Fruit fly (Drosophila melanogaster): Measurements from ENCODE around the gene Alg11.
A peak's percentile ranks its signal among the peaks of the same experiment; 100 is the strongest.

Alg11 gene

DNA sequence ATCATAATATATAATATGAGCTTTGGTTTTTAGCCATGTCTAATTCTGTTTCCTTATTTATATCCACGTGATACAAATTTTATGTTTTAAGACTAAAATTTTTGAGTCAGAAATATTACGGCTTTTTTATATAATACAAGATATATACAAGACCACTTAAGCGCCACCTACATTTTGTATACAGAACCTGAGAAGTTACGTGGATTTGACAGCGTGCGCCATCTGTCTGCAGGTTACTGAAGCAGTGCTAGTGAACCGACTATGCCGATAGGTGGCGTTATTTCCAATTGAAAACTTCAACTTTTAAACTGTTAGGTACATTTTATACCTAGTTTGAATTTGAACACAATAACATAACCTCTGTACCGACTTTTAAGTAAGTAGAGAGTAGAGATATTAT, 27.2 kb downstream of the Alg11 start (continued):
- no peak for TF ChIP-seq CG10669 (GFP tag; optimal IDR thresholded peaks at IDR 0.05)
- peak; percentile 69 for TF ChIP-seq cyc (GFP tag; optimal IDR thresholded peaks at IDR 0.05)
- TF ChIP-seq CG10631 (GFP tag; optimal IDR thresholded peaks at IDR 0.05): peak; percentile 16
- no peak for TF ChIP-seq Lpt (GFP tag; optimal IDR thresholded peaks at IDR 0.05)
- TF ChIP-seq ss (GFP tag; optimal IDR thresholded peaks at IDR 0.05): no peak
- TF ChIP-seq esn (GFP tag; optimal IDR thresholded peaks at IDR 0.05): peak; percentile 69
- TF ChIP-seq CG4318 (GFP tag; optimal IDR thresholded peaks at IDR 0.05): no peak
- no peak for TF ChIP-seq fd59A (GFP tag; optimal IDR thresholded peaks at IDR 0.05)
- TF ChIP-seq CG16779 (tag; optimal IDR thresholded peaks at IDR 0.05): no peak
- TF ChIP-seq CG11294 (GFP tag; IDR thresholded peaks at IDR 0.05): no peak
- TF ChIP-seq spab (GFP tag; optimal IDR thresholded peaks at IDR 0.05): no peak
- TF ChIP-seq Hr4 (GFP tag; optimal IDR thresholded peaks at IDR 0.05): peak; percentile 35
- TF ChIP-seq CG8319 (GFP tag; optimal IDR thresholded peaks at IDR 0.05): no peak
- TF ChIP-seq CG6163 (GFP tag; IDR thresholded peaks at IDR 0.05): no peak
- peak; percentile 79 for TF ChIP-seq CG31627 (GFP tag; optimal IDR thresholded peaks at IDR 0.05)

dm6 chr3L:21666880-21667279, 41.3 kb downstream of the Alg11 start, which contains the start of gene Cpr78E:
Cpr78E (minus strand) TSS chr3L:21666980.
- peak; percentile 26 for TF ChIP-seq svp (GFP tag)
- no peak for TF ChIP-seq Eip93F (GFP tag; optimal IDR thresholded peaks at IDR 0.05)

DNA sequence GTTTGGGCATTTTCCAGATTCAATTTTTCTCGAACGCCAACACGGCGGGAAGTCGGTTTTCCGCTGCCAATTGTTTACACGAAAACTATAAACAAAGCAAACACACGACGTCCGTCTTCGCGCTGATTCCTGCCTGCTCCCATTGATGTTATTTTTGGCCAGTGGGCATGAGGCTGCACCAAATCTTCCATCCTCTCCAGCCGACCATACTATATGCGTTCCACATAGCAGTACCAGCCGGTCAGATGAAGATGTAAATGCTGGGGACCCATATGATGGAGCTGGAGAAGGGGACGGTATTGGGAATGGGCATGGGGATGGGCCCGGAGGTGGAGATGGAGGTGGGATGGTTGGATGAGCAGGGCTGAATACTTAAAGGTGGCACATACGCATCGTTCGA, 41.9 kb downstream of the Alg11 start:
- no peak for TF ChIP-seq CG15336 (GFP tag; IDR thresholded peaks at IDR 0.05)
- no peak for TF ChIP-seq CG11294 (GFP tag; IDR thresholded peaks at IDR 0.05)
- no peak for TF ChIP-seq salr (GFP tag; optimal IDR thresholded peaks at IDR 0.05)
- no peak for TF ChIP-seq CG34406 (GFP tag; optimal IDR thresholded peaks at IDR 0.05)
- no peak for TF ChIP-seq Hr4 (GFP tag; optimal IDR thresholded peaks at IDR 0.05)
- no peak for TF ChIP-seq acj6 (GFP tag; optimal IDR thresholded peaks at IDR 0.05)
- TF ChIP-seq CG32006 (GFP tag; optimal IDR thresholded peaks at IDR 0.05): no peak
- no peak for TF ChIP-seq spab (GFP tag; optimal IDR thresholded peaks at IDR 0.05)
- no peak for TF ChIP-seq eg (GFP tag; IDR thresholded peaks at IDR 0.05)
- TF ChIP-seq pdm3 (GFP tag; optimal IDR thresholded peaks at IDR 0.05): no peak
- no peak for TF ChIP-seq fd85E (GFP tag; optimal IDR thresholded peaks at IDR 0.05)
- TF ChIP-seq lz (GFP tag; optimal IDR thresholded peaks at IDR 0.05): no peak

dm6 chr3L:21671839-21672238, 46.2 kb downstream of the Alg11 start, which contains the start of gene CG11249:
CG11249 (plus strand) TSS chr3L:21672139.
- TF ChIP-seq CG3032 (tag; optimal IDR thresholded peaks at IDR 0.05) (no peak), CG6808 (GFP tag; optimal IDR thresholded peaks at IDR 0.05) (no peak), CG6276 (GFP tag; optimal IDR thresholded peaks at IDR 0.05) (no peak), Met (GFP tag; optimal IDR thresholded peaks at IDR 0.05) (no peak), CG16779 (tag; optimal IDR thresholded peaks at IDR 0.05) (no peak), esn (GFP tag; optimal IDR thresholded peaks at IDR 0.05) (no peak), Eip93F (GFP tag; optimal IDR thresholded peaks at IDR 0.05) (no peak), CG6792 (GFP tag; optimal IDR thresholded peaks at IDR 0.05) (no peak)
